Worm (Caenorhabditis elegans): ENCODE results near the gene ssq-4.
"Not testable (repeated sequence)": the region's sequence is repeated elsewhere in the genome, so short reads cannot be mapped to it uniquely, and the experiment has no call there.

ce11 chrIV:5062278-5062677, 46.0 kb downstream of the ssq-4 start, which contains the start of gene msp-57:
- TF ChIP-seq rnt-1 (tag; optimal IDR thresholded peaks at IDR 0.05); grh-1 (GFP tag; IDR thresholded peaks at IDR 0.05); unc-130 (tag; optimal IDR thresholded peaks at IDR 0.05); lin-13 (GFP tag; optimal IDR thresholded peaks at IDR 0.05); lin-39 (tag; optimal IDR thresholded peaks at IDR 0.05); skn-1 (tag; optimal IDR thresholded peaks at IDR 0.05); fos-1 (tag; optimal IDR thresholded peaks at IDR 0.05); dpl-1 (GFP tag; optimal IDR thresholded peaks at IDR 0.05); C04F5.9 (tag; optimal IDR thresholded peaks at IDR 0.05); mab-9 (GFP tag; IDR thresholded peaks at IDR 0.05): not testable (repeated sequence)

Measured in whole organism, L1 larva.